Worm (Caenorhabditis elegans) whole organism, mixed stage, embryonic: ENCODE data around the gene F37C12.14.

Experiments used
- bed-3 ChIP-seq: fragments of 200-800 bp; sonication (Bioruptor generic); optimal IDR thresholded peaks from 3 replicates; lab custom pipeline; 2018; ENCODE audit warnings: mild to moderate bottlenecking, missing genetic modification characterization, moderate library complexity, missing compliant biosample characterization
- elt-3 ChIP-seq: fragments of 150-350 bp; optimal IDR thresholded peaks from 2 replicates; lab custom pipeline; 2014; ENCODE audit warnings: missing biosample characterization, missing genetic modification characterization
- nhr-12 ChIP-seq: fragments of 150-350 bp; optimal IDR thresholded peaks from 2 replicates; lab custom pipeline; 2014; ENCODE audit warnings: missing biosample characterization, missing genetic modification characterization
- nhr-237 ChIP-seq: fragments of 150-350 bp; optimal IDR thresholded peaks from 2 replicates; lab custom pipeline; 2014; ENCODE audit warnings: missing biosample characterization, missing genetic modification characterization
- tbx-8 ChIP-seq: fragments of 200-800 bp; sonication (Bioruptor generic); optimal IDR thresholded peaks from 2 replicates; lab custom pipeline; 2018; ENCODE audit warnings: mild to moderate bottlenecking, missing genetic modification characterization, moderate library complexity, missing compliant biosample characterization

DNA sequence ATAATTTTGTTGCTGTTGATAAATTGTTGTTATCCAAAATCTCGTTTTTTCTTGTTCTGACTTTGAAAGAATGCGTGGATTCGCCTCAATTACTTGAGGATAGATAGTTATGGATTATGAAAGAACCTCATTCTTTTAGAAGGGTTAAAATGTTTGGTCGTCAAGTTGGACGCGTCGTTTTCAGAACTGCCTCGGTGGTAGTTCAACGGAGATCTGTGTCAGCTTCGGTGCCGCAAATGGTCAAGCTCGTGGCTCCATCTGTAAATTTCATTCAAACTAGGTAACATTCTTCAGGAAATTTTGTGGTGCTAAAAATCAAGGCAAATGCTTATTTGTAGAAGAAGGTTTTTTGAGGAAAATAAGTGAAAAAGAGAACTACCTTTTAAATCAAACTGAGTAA lies 4.8 kb downstream of the F37C12.14 start, which contains the start of gene ndab-2:
- TF ChIP-seq tbx-8 (GFP tag; lab: Kevin White, UChicago) (no peak), nhr-237 (tag; lab: Kevin White, UChicago) (no peak), bed-3 (no peak), elt-3 (tag; lab: Kevin White, UChicago) (no peak), nhr-12 (tag; lab: Kevin White, UChicago) (no peak)
